Worm (Caenorhabditis elegans): Measurements from ENCODE around the gene F53C11.1.

- TF ChIP-seq W03F9.2 (tag; optimal IDR thresholded peaks at IDR 0.05) (no peak), dao-5 (tag; optimal IDR thresholded peaks at IDR 0.05) (no peak)
Measured at ce11 chrV:13782190-13782589, 6.6 kb downstream of the F53C11.1 start, which contains the start of gene decr-1.1.
